Fruit fly (Drosophila melanogaster): ENCODE measurements around the gene Idh.

DNA sequence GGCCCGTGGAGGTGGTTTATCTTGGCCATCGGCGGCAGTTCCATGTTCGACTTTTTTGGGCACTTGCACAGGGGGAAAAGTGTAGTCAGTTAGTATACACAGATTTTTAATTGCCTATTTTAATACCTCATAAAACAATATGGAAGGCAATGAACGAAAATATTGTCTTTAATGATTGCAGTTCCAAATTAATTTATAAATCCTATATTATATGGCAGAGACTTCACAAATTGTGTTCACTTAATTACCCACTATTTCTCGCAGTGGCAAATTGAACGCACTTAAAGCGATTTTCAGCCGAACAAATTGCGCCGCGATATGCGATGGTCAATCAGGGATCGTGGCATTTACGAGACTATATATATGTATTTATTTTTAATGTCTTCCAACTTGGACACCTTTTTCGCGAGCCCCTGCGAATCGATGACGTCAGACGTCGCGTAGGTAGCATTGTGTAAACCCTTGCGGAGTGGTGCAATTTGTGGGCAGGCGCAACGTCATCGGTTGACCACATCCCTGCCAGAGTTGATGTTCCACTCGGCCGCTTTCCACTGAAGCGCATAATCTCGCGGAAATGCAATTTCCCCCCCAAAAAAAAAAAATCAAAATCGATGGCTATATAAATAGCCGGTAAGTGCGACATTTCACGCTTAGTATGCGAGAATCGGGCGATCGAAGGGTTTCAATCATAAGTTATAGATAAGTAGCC is 40.4 kb downstream of the Idh start, which contains the start of gene CG13670:
- no peak for TF ChIP-seq danr (GFP tag; IDR thresholded peaks at IDR 0.05)
- no peak for TF ChIP-seq sr (GFP tag; IDR thresholded peaks at IDR 0.05)
- TF ChIP-seq lab (GFP tag; optimal IDR thresholded peaks at IDR 0.05), result no peak
- no peak for TF ChIP-seq Awh (GFP tag; IDR thresholded peaks at IDR 0.05)
- TF ChIP-seq nerfin-1 (tag; optimal IDR thresholded peaks at IDR 0.05), result no peak
- no peak for TF ChIP-seq CG31224 (GFP tag; IDR thresholded peaks at IDR 0.05)
- no peak for TF ChIP-seq CG12744 (GFP tag; optimal IDR thresholded peaks at IDR 0.05)
- TF ChIP-seq CG18764 (GFP tag; optimal IDR thresholded peaks at IDR 0.05), result no peak
- no peak for TF ChIP-seq CG31388 (GFP tag; optimal IDR thresholded peaks at IDR 0.05)
- no peak for TF ChIP-seq Nf-YA (GFP tag; IDR thresholded peaks at IDR 0.05)

Data from whole organism, embryonic.